Worm (Caenorhabditis elegans) whole organism, L4/young adult: Measurements from ENCODE around the gene ZK370.4.

ENCODE experiments used
- W03F9.2 ChIP-seq: fragments of 150-350 bp; optimal IDR thresholded peaks from 2 replicates; lab custom pipeline; 2014; ENCODE audit warnings: missing biosample characterization, missing genetic modification characterization
- dao-5 ChIP-seq: sonication (generic microtip); optimal IDR thresholded peaks from 2 replicates; lab custom pipeline; 2016; ENCODE audit warnings: missing genotype, missing genetic modification characterization, moderate library complexity, missing compliant biosample characterization
- him-1 ChIP-seq: sonication (generic microtip); optimal IDR thresholded peaks from 2 replicates; lab custom pipeline; 2016; ENCODE audit warnings: missing genotype, missing genetic modification reagents, missing genetic modification characterization, missing compliant biosample characterization

DNA sequence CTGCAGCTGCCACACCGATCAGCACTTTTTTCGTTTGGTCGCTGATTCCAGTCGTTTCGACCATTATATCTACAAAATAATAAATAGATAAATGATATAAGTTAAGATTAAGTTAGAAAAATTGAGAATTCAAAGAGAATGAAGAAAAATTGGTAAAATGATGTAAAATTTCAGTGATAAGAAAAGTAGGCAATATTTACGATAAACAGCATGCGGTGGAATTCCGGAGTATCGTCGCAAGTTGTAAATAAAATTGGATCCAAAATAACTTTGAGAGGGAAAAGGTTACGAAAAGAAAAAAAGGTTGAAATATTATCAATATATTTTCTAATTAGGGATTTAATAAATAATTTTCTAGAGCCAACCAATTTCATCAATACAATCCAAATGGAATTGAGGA is 23.5 kb upstream of the ZK370.4 start, which contains the start of gene tomm-70:
- no peak for TF ChIP-seq him-1 (tag; lab: Kevin White, UChicago)
- no peak for TF ChIP-seq dao-5 (tag; lab: Kevin White, UChicago)
- TF ChIP-seq W03F9.2 (tag; lab: Kevin White, UChicago): no peak
